Fruit fly (Drosophila melanogaster) whole organism, embryonic: ENCODE results near the gene Wdr62.
A peak's percentile ranks its signal among the peaks of the same experiment; 100 is the strongest.

Experiments
- Abd-B ChIP-seq: fragments of 200-800 bp; sonication (Bioruptor generic); optimal IDR thresholded peaks from 2 replicates; lab custom pipeline; 2018; ENCODE audit warnings: missing biosample characterization, mild to moderate bottlenecking, missing genetic modification characterization, moderate library complexity
- Aef1 ChIP-seq: fragments of 200-800 bp; sonication (Bioruptor generic); IDR thresholded peaks from 3 replicates; pipeline ENCODE4 v1.3.6; 2022; ENCODE audit warnings: missing biosample characterization, missing genetic modification characterization
- Asciz ChIP-seq: fragments of 200-800 bp; sonication (Bioruptor generic); optimal IDR thresholded peaks from 2 replicates; lab custom pipeline; 2017; ENCODE audit warnings: missing biosample characterization, mild to moderate bottlenecking, missing genetic modification characterization, missing genetic modification reagents
- CG10565 ChIP-seq: fragments of 200-800 bp; sonication (Bioruptor generic); optimal IDR thresholded peaks from 3 replicates; lab custom pipeline; 2016; ENCODE audit warnings: missing biosample characterization, mild to moderate bottlenecking, missing genetic modification characterization
- CG11093 ChIP-seq: fragments of 200-800 bp; sonication (Bioruptor generic); IDR thresholded peaks from 3 replicates; pipeline ENCODE4 v1.3.6; 2022; ENCODE audit warnings: missing biosample characterization, missing genetic modification characterization
- CG11504 ChIP-seq: fragments of 200-800 bp; sonication (Bioruptor generic); optimal IDR thresholded peaks from 3 replicates; lab custom pipeline; 2019; ENCODE audit warnings: missing biosample characterization, mild to moderate bottlenecking, missing genetic modification characterization, moderate library complexity
- CG12219 ChIP-seq: fragments of 200-800 bp; sonication (Bioruptor generic); optimal IDR thresholded peaks from 3 replicates; lab custom pipeline; 2018; ENCODE audit warnings: missing biosample characterization, mild to moderate bottlenecking, missing genetic modification characterization
- CG12942 ChIP-seq: fragments of 200-800 bp; sonication (Bioruptor generic); optimal IDR thresholded peaks from 3 replicates; lab custom pipeline; 2016; ENCODE audit warnings: missing biosample characterization, missing genetic modification characterization
- CG1603 ChIP-seq: fragments of 200-800 bp; sonication (Bioruptor generic); optimal IDR thresholded peaks from 2 replicates; lab custom pipeline; 2019; ENCODE audit warnings: missing biosample characterization, mild to moderate bottlenecking, missing genetic modification characterization, moderate library complexity
- CG17328 ChIP-seq: fragments of 200-800 bp; sonication (Bioruptor generic); IDR thresholded peaks from 2 replicates; pipeline ENCODE4 v1.3.6; 2022; ENCODE audit warnings: missing biosample characterization, missing genetic modification characterization
- CG2678 ChIP-seq: fragments of 200-800 bp; sonication (Bioruptor generic); optimal IDR thresholded peaks from 3 replicates; lab custom pipeline; 2019; ENCODE audit warnings: missing biosample characterization, mild to moderate bottlenecking, missing genetic modification characterization, moderate library complexity
- CG34224 ChIP-seq: fragments of 200-800 bp; sonication (Bioruptor generic); IDR thresholded peaks from 3 replicates; pipeline ENCODE4 v1.3.6; 2022; ENCODE audit warnings: missing biosample characterization, missing genetic modification characterization; ENCODE audit not compliant: partially characterized antibody
- CG4328 ChIP-seq: fragments of 200-800 bp; sonication (Bioruptor generic); optimal IDR thresholded peaks from 3 replicates; lab custom pipeline; 2017; ENCODE audit warnings: missing biosample characterization, missing genetic modification reagents, missing genetic modification characterization
- CG6175 ChIP-seq: fragments of 200-800 bp; sonication (Bioruptor generic); IDR thresholded peaks from 3 replicates; pipeline ENCODE4 v1.3.6; 2022; ENCODE audit warnings: missing biosample characterization, missing genetic modification characterization
- CG7271 ChIP-seq: fragments of 200-800 bp; sonication (Bioruptor generic); optimal IDR thresholded peaks from 2 replicates; lab custom pipeline; 2018; ENCODE audit warnings: missing biosample characterization, mild to moderate bottlenecking, missing genetic modification characterization, moderate library complexity
- CG7963 ChIP-seq: fragments of 200-800 bp; sonication (Bioruptor generic); IDR thresholded peaks from 3 replicates; pipeline ENCODE4 v1.3.6; 2022; ENCODE audit warnings: missing biosample characterization, missing genetic modification characterization; ENCODE audit not compliant: partially characterized antibody
- CG7987 ChIP-seq: fragments of 200-800 bp; sonication (Bioruptor generic); optimal IDR thresholded peaks from 2 replicates; lab custom pipeline; 2018; ENCODE audit warnings: missing biosample characterization, mild to moderate bottlenecking, missing genetic modification characterization, moderate library complexity
- CG8281 ChIP-seq: fragments of 200-800 bp; sonication (Bioruptor generic); optimal IDR thresholded peaks from 2 replicates; lab custom pipeline; 2018; ENCODE audit warnings: missing biosample characterization, mild to moderate bottlenecking, missing genetic modification characterization, moderate library complexity
- CG8924 ChIP-seq: fragments of 200-800 bp; optimal IDR thresholded peaks from 3 replicates; lab custom pipeline; 2019; ENCODE audit warnings: missing biosample characterization, mild to moderate bottlenecking, missing genetic modification characterization, moderate library complexity
- CG8944 ChIP-seq: fragments of 200-800 bp; sonication (Bioruptor generic); optimal IDR thresholded peaks from 3 replicates; lab custom pipeline; 2016; ENCODE audit warnings: missing biosample characterization, missing genetic modification characterization
- CG9817 ChIP-seq: fragments of 200-800 bp; sonication (Bioruptor generic); optimal IDR thresholded peaks from 2 replicates; lab custom pipeline; 2018; ENCODE audit warnings: missing biosample characterization, mild to moderate bottlenecking, missing genetic modification characterization, moderate library complexity
- CHES-1-like ChIP-seq: fragments of 200-800 bp; sonication (Bioruptor generic); optimal IDR thresholded peaks from 2 replicates; lab custom pipeline; 2016; ENCODE audit warnings: missing biosample characterization, missing genetic modification characterization
- Camta ChIP-seq: fragments of 200-800 bp; sonication (Bioruptor generic); optimal IDR thresholded peaks from 2 replicates; lab custom pipeline; 2016; ENCODE audit warnings: missing biosample characterization, missing genetic modification characterization
- CrebB ChIP-seq: fragments of 200-800 bp; sonication (Bioruptor generic); optimal IDR thresholded peaks from 3 replicates; lab custom pipeline; 2018; ENCODE audit warnings: missing biosample characterization, mild to moderate bottlenecking, missing genetic modification characterization
- Dip3 ChIP-seq: fragments of 200-800 bp; sonication (Bioruptor generic); optimal IDR thresholded peaks from 3 replicates; lab custom pipeline; 2016; ENCODE audit warnings: missing biosample characterization, missing genetic modification characterization
- H15 ChIP-seq: fragments of 200-800 bp; sonication (Bioruptor generic); IDR thresholded peaks from 3 replicates; pipeline ENCODE4 v1.3.6; 2022; ENCODE audit warnings: missing biosample characterization, missing genetic modification characterization
- HLH54F ChIP-seq: fragments of 200-800 bp; sonication (Bioruptor generic); optimal IDR thresholded peaks from 3 replicates; lab custom pipeline; 2016; ENCODE audit warnings: missing biosample characterization, missing genetic modification characterization
- Nf-YC ChIP-seq: fragments of 200-800 bp; optimal IDR thresholded peaks from 3 replicates; lab custom pipeline; 2019; ENCODE audit warnings: missing biosample characterization, mild to moderate bottlenecking, missing genetic modification characterization, moderate library complexity
- PHDP ChIP-seq: fragments of 200-800 bp; sonication (Bioruptor generic); optimal IDR thresholded peaks from 3 replicates; lab custom pipeline; 2018; ENCODE audit warnings: missing biosample characterization, mild to moderate bottlenecking, missing genetic modification characterization, moderate library complexity
- Six4 ChIP-seq: fragments of 200-800 bp; sonication (Bioruptor generic); optimal IDR thresholded peaks from 2 replicates; lab custom pipeline; 2016; ENCODE audit warnings: missing biosample characterization, missing genetic modification characterization
- Sox102F ChIP-seq: fragments of 200-800 bp; sonication (Bioruptor generic); optimal IDR thresholded peaks from 2 replicates; lab custom pipeline; 2018; ENCODE audit warnings: missing biosample characterization, mild to moderate bottlenecking, missing genetic modification characterization, moderate library complexity
- bsh ChIP-seq, 2 experiments: fragments of 200-800 bp; sonication (Bioruptor generic); optimal IDR thresholded peaks; 2 replicates each; lab custom pipeline; 2017 to 2018; ENCODE audit warnings: mild to moderate bottlenecking in 2 of 2, missing biosample characterization in 2 of 2, missing genetic modification characterization in 2 of 2, moderate library complexity in 1 of 2
- chinmo ChIP-seq: fragments of 200-800 bp; sonication (Bioruptor generic); IDR thresholded peaks from 4 replicates; pipeline ENCODE4 v1.3.6; 2022; ENCODE audit warnings: missing biosample characterization, missing genetic modification characterization; ENCODE audit not compliant: partially characterized antibody
- dm ChIP-seq: fragments of 200-800 bp; sonication (Bioruptor generic); optimal IDR thresholded peaks from 3 replicates; lab custom pipeline; 2016; ENCODE audit warnings: missing biosample characterization, missing genetic modification characterization
- dysf ChIP-seq: fragments of 200-800 bp; sonication (Bioruptor generic); IDR thresholded peaks from 3 replicates; pipeline ENCODE4 v1.3.6; 2022; ENCODE audit warnings: missing biosample characterization, missing genetic modification characterization
- esg ChIP-seq: fragments of 200-800 bp; sonication (Bioruptor generic); conservative IDR thresholded peaks from 2 replicates; pipeline ENCODE4 v1.3.6; 2022; ENCODE audit warnings: missing biosample characterization, missing genetic modification characterization
- ewg ChIP-seq: fragments of 200-800 bp; sonication (Bioruptor generic); optimal IDR thresholded peaks from 3 replicates; lab custom pipeline; 2017; ENCODE audit warnings: mild to moderate bottlenecking, missing biosample characterization, missing genetic modification reagents, missing genetic modification characterization
- gem ChIP-seq: fragments of 200-800 bp; sonication (Bioruptor generic); optimal IDR thresholded peaks from 2 replicates; lab custom pipeline; 2019; ENCODE audit warnings: missing biosample characterization, mild to moderate bottlenecking, missing genetic modification characterization, moderate library complexity
- hb ChIP-seq: fragments of 200-800 bp; sonication (Bioruptor generic); IDR thresholded peaks from 3 replicates; pipeline ENCODE4 v1.3.6; 2022; ENCODE audit warnings: missing biosample characterization, missing genetic modification characterization; ENCODE audit not compliant: partially characterized antibody
- hkb ChIP-seq, 2 experiments: fragments of 200-800 bp in 1 of 2; fragments of >200 bp in 1 of 2; sonication (Bioruptor generic) in 1 of 2; IDR thresholded peaks in 1 of 2; optimal IDR thresholded peaks in 1 of 2; 2 replicates each; pipeline versions ENCODE4 v1.3.6 to Lab custom; 2017 to 2022; ENCODE audit warnings: missing biosample characterization in 1 of 2, missing genetic modification characterization in 1 of 2
- lab ChIP-seq: fragments of 200-800 bp; sonication (Bioruptor generic); optimal IDR thresholded peaks from 3 replicates; lab custom pipeline; 2017; ENCODE audit warnings: missing biosample characterization, missing genetic modification characterization, mild to moderate bottlenecking, moderate library complexity, missing genetic modification reagents
- lmd ChIP-seq: fragments of 200-800 bp; sonication (Bioruptor generic); IDR thresholded peaks from 2 replicates; pipeline ENCODE4 v1.3.6; 2022; ENCODE audit warnings: missing biosample characterization, missing genetic modification characterization
- luna ChIP-seq: fragments of 200-800 bp; sonication (Bioruptor generic); optimal IDR thresholded peaks from 2 replicates; lab custom pipeline; 2016; ENCODE audit warnings: missing biosample characterization, missing genetic modification characterization
- salm ChIP-seq: fragments of 200-800 bp; sonication (Bioruptor generic); optimal IDR thresholded peaks from 2 replicates; lab custom pipeline; 2018; ENCODE audit warnings: missing biosample characterization, mild to moderate bottlenecking, missing genetic modification characterization
- sisA ChIP-seq: fragments of 200-800 bp; sonication (Bioruptor generic); IDR thresholded peaks from 2 replicates; pipeline ENCODE4 v1.3.6; 2022; ENCODE audit warnings: missing biosample characterization, missing genetic modification characterization
- sob ChIP-seq: fragments of 200-800 bp; sonication (Bioruptor generic); IDR thresholded peaks from 2 replicates; pipeline ENCODE4 v1.3.6; 2022; ENCODE audit warnings: missing biosample characterization, missing genetic modification characterization
- stwl ChIP-seq: fragments of 200-800 bp; sonication (Bioruptor generic); optimal IDR thresholded peaks from 3 replicates; lab custom pipeline; 2018; ENCODE audit warnings: missing biosample characterization, mild to moderate bottlenecking, missing genetic modification characterization, moderate library complexity
- tap ChIP-seq: fragments of 200-800 bp; optimal IDR thresholded peaks from 3 replicates; lab custom pipeline; 2019; ENCODE audit warnings: missing biosample characterization, mild to moderate bottlenecking, missing genetic modification characterization, moderate library complexity
- ttk ChIP-seq: fragments of 200-800 bp; sonication (Bioruptor generic); IDR thresholded peaks from 2 replicates; pipeline ENCODE4 v2.1.2; 2022; ENCODE audit warnings: missing biosample characterization, missing genetic modification characterization
- zfh1 ChIP-seq: fragments of 200-800 bp; sonication (Bioruptor generic); IDR thresholded peaks from 3 replicates; pipeline ENCODE4 v1.3.6; 2022; ENCODE audit warnings: missing biosample characterization, missing genetic modification characterization

Wdr62 gene

dm6 chr2L:1959420-1959819, 75.0 kb downstream of the Wdr62 start (continued):
- TF ChIP-seq zfh1 (GFP tag; lab: Robert Waterston, UW) (peak; percentile 59; the same call in 2 of the 3 replicates), ttk (0 out of 2 replicates have a peak, but pooled peaks have one; percentile 12), Camta (GFP tag; lab: Kevin White, UChicago) (no peak), CG1603 (tag; lab: Kevin White, UChicago) (peak; percentile 52), hb (GFP tag; lab: Robert Waterston, UW) (no peak), CG2678 (tag; lab: Kevin White, UChicago) (no peak), CG4328 (GFP tag; lab: Kevin White, UChicago) (no peak), CG7271 (tag; lab: Kevin White, UChicago) (no peak), dysf (GFP tag; lab: Robert Waterston, UW) (peak; percentile 23; the same call in 1 of the 3 replicates), CG8924 (tag; lab: Kevin White, UChicago) (peak; percentile 16), luna (GFP tag; lab: Kevin White, UChicago) (no peak), Dip3 (GFP tag; lab: Kevin White, UChicago) (no peak), CG7963 (GFP tag; lab: Robert Waterston, UW) (no peak), Aef1 (GFP tag; lab: Robert Waterston, UW) (no peak), sob (GFP tag; lab: Robert Waterston, UW) (peak; percentile 36; the same call in 1 of the 2 replicates), stwl (tag; lab: Kevin White, UChicago) (no peak), CG10565 (no peak), esg (peak; percentile 40; the same call in 1 of the 2 replicates), CG9817 (tag; lab: Kevin White, UChicago) (no peak), HLH54F (GFP tag; lab: Kevin White, UChicago) (no peak), Asciz (GFP tag; lab: Kevin White, UChicago) (no peak), tap (tag; lab: Kevin White, UChicago) (no peak), CHES-1-like (no peak), CG8944 (GFP tag; lab: Kevin White, UChicago) (no peak), CG34224 (GFP tag; lab: Robert Waterston, UW) (no peak), bsh (GFP tag; optimal IDR thresholded peaks at IDR 0.05; lab: Kevin White, UChicago) (no peak), H15 (GFP tag; lab: Robert Waterston, UW) (no peak), CG12942 (GFP tag; lab: Kevin White, UChicago) (no peak), CG11504 (tag; lab: Kevin White, UChicago) (no peak), salm (tag; lab: Kevin White, UChicago) (no peak), CG8281 (tag; lab: Kevin White, UChicago) (no peak), PHDP (tag; lab: Kevin White, UChicago) (no peak), chinmo (GFP tag; lab: Robert Waterston, UW) (no peak), hkb (optimal IDR thresholded peaks at IDR 0.05; lab: Kevin White, UChicago) (no peak), hkb (GFP tag; IDR thresholded peaks at IDR 0.05; lab: Robert Waterston, UW) (no peak), lmd (peak; percentile 42), Sox102F (GFP tag; lab: Kevin White, UChicago) (peak; percentile 44), CrebB (tag; lab: Kevin White, UChicago) (peak; percentile 4), lab (GFP tag; lab: Kevin White, UChicago) (peak; percentile 24), Six4 (GFP tag; lab: Kevin White, UChicago) (no peak), Abd-B (no peak), gem (tag; lab: Kevin White, UChicago) (peak; percentile 58), CG11093 (GFP tag; lab: Robert Waterston, UW) (no peak), ewg (GFP tag; lab: Kevin White, UChicago) (peak; percentile 14), CG12219 (GFP tag; lab: Kevin White, UChicago) (no peak), CG6175 (GFP tag; lab: Robert Waterston, UW) (no peak), CG7987 (GFP tag; lab: Kevin White, UChicago) (no peak), CG17328 (GFP tag; lab: Robert Waterston, UW) (peak; percentile 31; the same call in 1 of the 2 replicates), dm (no peak), Nf-YC (no peak), sisA (GFP tag; lab: Robert Waterston, UW) (peak; percentile 38)
